Fruit fly (Drosophila melanogaster) whole organism, embryonic: ENCODE results near the gene TTLL1A.

ENCODE experiments used
- ATbp ChIP-seq: fragments of 200-800 bp; sonication (Bioruptor generic); optimal IDR thresholded peaks from 2 replicates; lab custom pipeline; 2017; ENCODE audit warnings: missing biosample characterization, mild to moderate bottlenecking, missing genetic modification characterization, missing genetic modification reagents
- Adf1 ChIP-seq: fragments of 200-800 bp; sonication (Bioruptor generic); IDR thresholded peaks from 2 replicates; pipeline ENCODE4 v1.3.6; 2022; ENCODE audit warnings: missing biosample characterization, missing genetic modification characterization
- Antp ChIP-seq: fragments of 200-800 bp; sonication (Bioruptor generic); optimal IDR thresholded peaks from 3 replicates; lab custom pipeline; 2016; ENCODE audit warnings: missing biosample characterization, missing genetic modification characterization
- Atf3 ChIP-seq: fragments of 200-800 bp; sonication (Bioruptor generic); optimal IDR thresholded peaks from 3 replicates; lab custom pipeline; 2016; ENCODE audit warnings: missing biosample characterization, missing genetic modification characterization
- BEAF-32 ChIP-seq: fragments of 200-800 bp; sonication (Bioruptor generic); optimal IDR thresholded peaks from 3 replicates; lab custom pipeline; 2017; ENCODE audit warnings: missing biosample characterization, missing genetic modification characterization, mild to moderate bottlenecking, moderate library complexity, missing genetic modification reagents
- CG10267 ChIP-seq: fragments of 200-800 bp; sonication (Bioruptor generic); optimal IDR thresholded peaks from 2 replicates; lab custom pipeline; 2018; ENCODE audit warnings: missing biosample characterization, mild to moderate bottlenecking, missing genetic modification characterization, moderate library complexity
- CG11398 ChIP-seq: fragments of 200-800 bp; sonication (Bioruptor generic); optimal IDR thresholded peaks from 2 replicates; lab custom pipeline; 2016; ENCODE audit warnings: missing biosample characterization, missing genetic modification characterization
- CG13287 ChIP-seq: fragments of 200-800 bp; sonication (Bioruptor generic); IDR thresholded peaks from 2 replicates; pipeline ENCODE4 v1.3.6; 2022; ENCODE audit warnings: missing biosample characterization, missing genetic modification characterization; ENCODE audit not compliant: partially characterized antibody
- CG16779 ChIP-seq: fragments of 200-800 bp; sonication (Bioruptor generic); IDR thresholded peaks from 2 replicates; pipeline ENCODE4 v1.3.6; 2022; ENCODE audit warnings: missing biosample characterization, missing genetic modification characterization
- CG16863 ChIP-seq: fragments of 200-800 bp; sonication (Bioruptor generic); optimal IDR thresholded peaks from 3 replicates; lab custom pipeline; 2016; ENCODE audit warnings: missing biosample characterization, missing genetic modification characterization
- CG18476 ChIP-seq: fragments of 200-800 bp; sonication (Bioruptor generic); optimal IDR thresholded peaks from 2 replicates; lab custom pipeline; 2016; ENCODE audit warnings: missing biosample characterization, mild to moderate bottlenecking, missing genetic modification characterization
- CG30020 ChIP-seq: fragments of 200-800 bp; optimal IDR thresholded peaks from 2 replicates; lab custom pipeline; 2019; ENCODE audit warnings: missing biosample characterization, mild to moderate bottlenecking, missing genetic modification characterization, moderate library complexity
- CG3838 ChIP-seq: fragments of 200-800 bp; sonication (Bioruptor generic); optimal IDR thresholded peaks from 3 replicates; lab custom pipeline; 2016; ENCODE audit warnings: missing biosample characterization, missing genetic modification characterization
- CG3847 ChIP-seq: fragments of 200-800 bp; sonication (Bioruptor generic); IDR thresholded peaks from 2 replicates; pipeline ENCODE4 v1.3.6; 2022; ENCODE audit warnings: missing biosample characterization, missing genetic modification characterization
- CG4707 ChIP-seq: fragments of 200-800 bp; sonication (Bioruptor generic); optimal IDR thresholded peaks from 2 replicates; lab custom pipeline; 2018; ENCODE audit warnings: missing biosample characterization, mild to moderate bottlenecking, missing genetic modification characterization, moderate library complexity
- CG6689 ChIP-seq: fragments of 200-800 bp; sonication (Bioruptor generic); IDR thresholded peaks from 2 replicates; pipeline ENCODE4 v1.3.6; 2022; ENCODE audit warnings: missing biosample characterization, missing genetic modification characterization
- CG7839 ChIP-seq: fragments of 200-800 bp; sonication (Bioruptor generic); optimal IDR thresholded peaks from 3 replicates; lab custom pipeline; 2018; ENCODE audit warnings: missing biosample characterization, mild to moderate bottlenecking, missing genetic modification characterization, moderate library complexity
- CG7928 ChIP-seq: fragments of 200-800 bp; sonication (Bioruptor generic); optimal IDR thresholded peaks from 2 replicates; lab custom pipeline; 2017; ENCODE audit warnings: missing biosample characterization, mild to moderate bottlenecking, missing genetic modification characterization
- CG7963 ChIP-seq: fragments of 200-800 bp; sonication (Bioruptor generic); IDR thresholded peaks from 3 replicates; pipeline ENCODE4 v1.3.6; 2022; ENCODE audit warnings: missing biosample characterization, missing genetic modification characterization; ENCODE audit not compliant: partially characterized antibody
- CG8944 ChIP-seq: fragments of 200-800 bp; sonication (Bioruptor generic); optimal IDR thresholded peaks from 3 replicates; lab custom pipeline; 2016; ENCODE audit warnings: missing biosample characterization, missing genetic modification characterization
- CG9609 ChIP-seq: fragments of 200-800 bp; sonication (Bioruptor generic); optimal IDR thresholded peaks from 3 replicates; lab custom pipeline; 2016; ENCODE audit warnings: missing biosample characterization, missing genetic modification characterization
- CG9727 ChIP-seq: fragments of 200-800 bp; sonication (Bioruptor generic); optimal IDR thresholded peaks from 3 replicates; lab custom pipeline; 2017; ENCODE audit warnings: missing biosample characterization, mild to moderate bottlenecking, missing genetic modification characterization
- CTCF ChIP-seq: fragments of 200-800 bp; sonication (Bioruptor generic); optimal IDR thresholded peaks from 2 replicates; lab custom pipeline; 2017; ENCODE audit warnings: missing biosample characterization, mild to moderate bottlenecking, missing genetic modification characterization, moderate library complexity
- Dll ChIP-seq: fragments of 200-800 bp; sonication (Bioruptor generic); IDR thresholded peaks from 4 replicates; pipeline ENCODE4 v1.3.6; 2022; ENCODE audit warnings: missing biosample characterization, missing genetic modification characterization; ENCODE audit not compliant: partially characterized antibody
- ERR ChIP-seq: fragments of 200-800 bp; sonication (Bioruptor generic); optimal IDR thresholded peaks from 2 replicates; lab custom pipeline; 2016; ENCODE audit warnings: missing biosample characterization, missing genetic modification characterization
- Ets65A ChIP-seq: fragments of 200-800 bp; sonication (Bioruptor generic); peaks from one replicate; lab custom pipeline; 2016; ENCODE audit warnings: missing biosample characterization, missing genetic modification characterization
- Fer2 ChIP-seq: fragments of 200-800 bp; sonication (Bioruptor generic); optimal IDR thresholded peaks from 2 replicates; lab custom pipeline; 2018; ENCODE audit warnings: missing biosample characterization, mild to moderate bottlenecking, missing genetic modification characterization, moderate library complexity
- Hey ChIP-seq: fragments of 200-800 bp; sonication (Bioruptor generic); optimal IDR thresholded peaks from 3 replicates; lab custom pipeline; 2018; ENCODE audit warnings: missing biosample characterization, mild to moderate bottlenecking, missing genetic modification characterization
- NC2β ChIP-seq: fragments of 200-800 bp; sonication (Bioruptor generic); optimal IDR thresholded peaks from 2 replicates; lab custom pipeline; 2016; ENCODE audit warnings: missing biosample characterization, missing genetic modification characterization
- Scr ChIP-seq: fragments of 200-800 bp; sonication (Bioruptor generic); IDR thresholded peaks from 2 replicates; pipeline ENCODE4 v1.3.6; 2022; ENCODE audit warnings: missing biosample characterization, missing genetic modification characterization; ENCODE audit not compliant: partially characterized antibody
- Six4 ChIP-seq: fragments of 200-800 bp; sonication (Bioruptor generic); optimal IDR thresholded peaks from 2 replicates; lab custom pipeline; 2016; ENCODE audit warnings: missing biosample characterization, missing genetic modification characterization
- Sox100B ChIP-seq: fragments of 200-800 bp; sonication (Bioruptor generic); optimal IDR thresholded peaks from 3 replicates; lab custom pipeline; 2018; ENCODE audit warnings: missing biosample characterization, mild to moderate bottlenecking, missing genetic modification characterization
- Xbp1 ChIP-seq: fragments of 200-800 bp; sonication (Bioruptor generic); optimal IDR thresholded peaks from 3 replicates; lab custom pipeline; 2016; ENCODE audit warnings: missing biosample characterization, mild to moderate bottlenecking, missing genetic modification characterization
- ab ChIP-seq: fragments of 200-800 bp; sonication (Bioruptor generic); optimal IDR thresholded peaks from 2 replicates; lab custom pipeline; 2016; ENCODE audit warnings: missing biosample characterization, missing genetic modification characterization
- br ChIP-seq: fragments of >200 bp; optimal IDR thresholded peaks from 2 replicates; lab custom pipeline; 2017
- chn ChIP-seq: fragments of 200-800 bp; sonication (Bioruptor generic); optimal IDR thresholded peaks from 2 replicates; lab custom pipeline; 2016; ENCODE audit warnings: missing biosample characterization, missing genetic modification characterization
- crc ChIP-seq: fragments of 200-800 bp; sonication (Bioruptor generic); optimal IDR thresholded peaks from 2 replicates; lab custom pipeline; 2016; ENCODE audit warnings: missing biosample characterization, missing genetic modification characterization
- croc ChIP-seq: fragments of 200-800 bp; sonication (Bioruptor generic); conservative IDR thresholded peaks from 3 replicates; pipeline ENCODE4 v1.3.6; 2022; ENCODE audit warnings: missing biosample characterization, missing genetic modification characterization
- dati ChIP-seq: fragments of 200-800 bp; sonication (Bioruptor generic); IDR thresholded peaks from 2 replicates; pipeline ENCODE4 v1.3.6; 2022; ENCODE audit warnings: missing biosample characterization, missing genetic modification characterization
- gcm2 ChIP-seq: fragments of 200-800 bp; sonication (Bioruptor generic); optimal IDR thresholded peaks from 2 replicates; lab custom pipeline; 2016; ENCODE audit warnings: missing biosample characterization, missing genetic modification characterization
- gro ChIP-seq: fragments of 200-800 bp; sonication (Bioruptor generic); optimal IDR thresholded peaks from 2 replicates; lab custom pipeline; 2016; ENCODE audit warnings: missing biosample characterization, missing genetic modification characterization
- gsb ChIP-seq: fragments of 200-800 bp; sonication (Bioruptor generic); IDR thresholded peaks from 2 replicates; pipeline ENCODE4 v1.3.6; 2022; ENCODE audit warnings: missing biosample characterization, missing genetic modification characterization
- hb ChIP-seq: fragments of 200-800 bp; sonication (Bioruptor generic); IDR thresholded peaks from 3 replicates; pipeline ENCODE4 v1.3.6; 2022; ENCODE audit warnings: missing biosample characterization, missing genetic modification characterization; ENCODE audit not compliant: partially characterized antibody
- lilli ChIP-seq: fragments of 200-800 bp; sonication (Bioruptor generic); optimal IDR thresholded peaks from 3 replicates; lab custom pipeline; 2016; ENCODE audit warnings: missing biosample characterization, missing genetic modification characterization
- nom ChIP-seq: fragments of 200-800 bp; sonication (Bioruptor generic); optimal IDR thresholded peaks from 2 replicates; lab custom pipeline; 2017; ENCODE audit warnings: missing biosample characterization, missing genetic modification characterization, mild to moderate bottlenecking, moderate library complexity, missing genetic modification reagents
- otp ChIP-seq: fragments of 200-800 bp; sonication (Bioruptor generic); IDR thresholded peaks from 3 replicates; pipeline ENCODE4, ENCODE4 v1.3.6; 2022; ENCODE audit warnings: missing biosample characterization, missing genetic modification characterization
- peb ChIP-seq: fragments of 200-800 bp; sonication (Bioruptor generic); IDR thresholded peaks from 2 replicates; pipeline ENCODE4 v1.3.6; 2022; ENCODE audit warnings: missing biosample characterization, missing genetic modification characterization
- row ChIP-seq: fragments of 200-800 bp; sonication (Bioruptor generic); IDR thresholded peaks from 3 replicates; pipeline ENCODE4 v1.3.6; 2022; ENCODE audit warnings: missing biosample characterization, missing genetic modification characterization
- run ChIP-seq: fragments of 200-800 bp; sonication (Bioruptor generic); optimal IDR thresholded peaks from 3 replicates; lab custom pipeline; 2018; ENCODE audit warnings: missing biosample characterization, mild to moderate bottlenecking, missing genetic modification characterization
- slp2 ChIP-seq: fragments of 200-800 bp; sonication (Bioruptor generic); optimal IDR thresholded peaks from 2 replicates; lab custom pipeline; 2016; ENCODE audit warnings: missing biosample characterization, missing genetic modification characterization
- tio ChIP-seq: fragments of 200-800 bp; sonication (Bioruptor generic); optimal IDR thresholded peaks from 2 replicates; lab custom pipeline; 2017; ENCODE audit warnings: missing biosample characterization, missing genetic modification characterization, inconsistent platforms
- ttk ChIP-seq: fragments of 200-800 bp; sonication (Bioruptor generic); IDR thresholded peaks from 2 replicates; pipeline ENCODE4 v2.1.2; 2022; ENCODE audit warnings: missing biosample characterization, missing genetic modification characterization
- zfh2 ChIP-seq: fragments of 200-800 bp; sonication (Bioruptor generic); optimal IDR thresholded peaks from 2 replicates; lab custom pipeline; 2016; ENCODE audit warnings: missing biosample characterization, missing genetic modification characterization

Gene TTLL1A

dm6 chrX:17176542-17176941 is 25.9 kb downstream of the TTLL1A start (continued):
- no peak for TF ChIP-seq CG7963 (GFP tag; lab: Robert Waterston, UW)
- no peak for TF ChIP-seq Atf3 (GFP tag; lab: Kevin White, UChicago)
- TF ChIP-seq CG4707, result no peak
- TF ChIP-seq hb (GFP tag; lab: Robert Waterston, UW), result no peak
- TF ChIP-seq chn (GFP tag; lab: Kevin White, UChicago), result no peak
- no peak for TF ChIP-seq Dll (GFP tag; lab: Robert Waterston, UW)
- TF ChIP-seq Adf1, result no peak
- TF ChIP-seq NC2β, result peak; percentile 0
- peak; percentile 32; the same call in 1 of the 3 replicates for TF ChIP-seq otp (GFP tag; lab: Robert Waterston, UW)
- TF ChIP-seq CG9609 (GFP tag; lab: Kevin White, UChicago), result no peak
- no peak for TF ChIP-seq Fer2 (tag; lab: Kevin White, UChicago)
- TF ChIP-seq CG16779 (GFP tag; lab: Robert Waterston, UW), result no peak
- TF ChIP-seq gro (GFP tag; lab: Kevin White, UChicago), result peak; percentile 7
- no peak for TF ChIP-seq br
- no peak for TF ChIP-seq dati (GFP tag; lab: Robert Waterston, UW)
- TF ChIP-seq ATbp (GFP tag; lab: Kevin White, UChicago), result peak; percentile 16
- no peak; the same call in 2 of the 3 replicates for TF ChIP-seq croc
- no peak for TF ChIP-seq CG13287 (GFP tag; lab: Robert Waterston, UW)
- peak; percentile 62 for TF ChIP-seq CG7839 (tag; lab: Kevin White, UChicago)
- TF ChIP-seq CG9727 (GFP tag; lab: Kevin White, UChicago), result peak; percentile 13
- no peak for TF ChIP-seq Hey (tag; lab: Kevin White, UChicago)
- peak; percentile 25 for TF ChIP-seq CG16863 (GFP tag; lab: Kevin White, UChicago)
- no peak for TF ChIP-seq CG3838 (GFP tag; lab: Kevin White, UChicago)
- TF ChIP-seq BEAF-32 (GFP tag; lab: Kevin White, UChicago), result no peak
- no peak for TF ChIP-seq ab (GFP tag; lab: Kevin White, UChicago)
- peak; percentile 4 for TF ChIP-seq CG10267 (tag; lab: Kevin White, UChicago)
- TF ChIP-seq Antp (GFP tag; lab: Kevin White, UChicago), result peak; percentile 46
- TF ChIP-seq row, result peak; percentile 77
- TF ChIP-seq CG18476 (GFP tag; lab: Kevin White, UChicago), result no peak
- no peak for TF ChIP-seq zfh2 (GFP tag; lab: Kevin White, UChicago)
- TF ChIP-seq CG8944 (GFP tag; lab: Kevin White, UChicago), result peak; percentile 2
- peak; percentile 51; the same call in 1 of the 2 replicates for TF ChIP-seq gsb (GFP tag; lab: Robert Waterston, UW)
- TF ChIP-seq ttk (GFP tag; lab: Robert Waterston, UW), result peak; percentile 48
- TF ChIP-seq Six4 (GFP tag; lab: Kevin White, UChicago), result peak; percentile 7
- TF ChIP-seq gcm2, result peak; percentile 11
- TF ChIP-seq CTCF (GFP tag; lab: Kevin White, UChicago), result no peak
- no peak for TF ChIP-seq CG30020 (tag; lab: Kevin White, UChicago)
- peak; percentile 47 for TF ChIP-seq lilli (GFP tag; lab: Kevin White, UChicago)
- peak; percentile 57 for TF ChIP-seq Sox100B (GFP tag; lab: Kevin White, UChicago)
- TF ChIP-seq CG6689 (GFP tag; lab: Robert Waterston, UW), result peak; percentile 62
- TF ChIP-seq crc (GFP tag; lab: Kevin White, UChicago), result no peak
- peak; percentile 25 for TF ChIP-seq run (tag; lab: Kevin White, UChicago)
- TF ChIP-seq nom, result no peak
- TF ChIP-seq CG7928 (GFP tag; lab: Kevin White, UChicago), result no peak
- TF ChIP-seq tio (GFP tag; lab: Kevin White, UChicago), result peak; percentile 43
- peak; percentile 46 for TF ChIP-seq slp2
- TF ChIP-seq Ets65A, result peak; percentile 68
- peak; percentile 44; the same call in 1 of the 2 replicates for TF ChIP-seq CG3847 (GFP tag; lab: Robert Waterston, UW)
- TF ChIP-seq ERR, result no peak
- TF ChIP-seq peb (GFP tag; lab: Robert Waterston, UW), result 0 out of 2 replicates have a peak, but pooled peaks have one; percentile 19
- TF ChIP-seq CG11398 (GFP tag; lab: Kevin White, UChicago), result no peak
- no peak for TF ChIP-seq Scr
- peak; percentile 54 for TF ChIP-seq Xbp1
